Fruit fly (Drosophila melanogaster) whole organism, embryonic: ENCODE results near the gene KFase.

Source experiments
- CG10654 ChIP-seq: fragments of 200-800 bp; sonication (Bioruptor generic); optimal IDR thresholded peaks from 2 replicates; lab custom pipeline; 2016; ENCODE audit warnings: missing biosample characterization, missing genetic modification characterization
- CG11560 ChIP-seq: fragments of 200-800 bp; sonication (Bioruptor generic); IDR thresholded peaks from 3 replicates; pipeline ENCODE4 v1.3.6; 2022; ENCODE audit warnings: missing biosample characterization, missing genetic modification characterization
- CG12071 ChIP-seq: fragments of 200-800 bp; sonication (Bioruptor generic); optimal IDR thresholded peaks from 3 replicates; lab custom pipeline; 2018; ENCODE audit warnings: missing biosample characterization, mild to moderate bottlenecking, missing genetic modification characterization
- CG12155 ChIP-seq: fragments of 200-800 bp; sonication (Bioruptor generic); optimal IDR thresholded peaks from 3 replicates; lab custom pipeline; 2016; ENCODE audit warnings: missing biosample characterization, missing genetic modification characterization
- CG15269 ChIP-seq: fragments of 200-800 bp; sonication (Bioruptor generic); optimal IDR thresholded peaks from 2 replicates; lab custom pipeline; 2018; ENCODE audit warnings: missing biosample characterization, mild to moderate bottlenecking, missing genetic modification characterization, moderate library complexity
- CG16863 ChIP-seq: fragments of 200-800 bp; sonication (Bioruptor generic); optimal IDR thresholded peaks from 3 replicates; lab custom pipeline; 2016; ENCODE audit warnings: missing biosample characterization, missing genetic modification characterization
- CG18619 ChIP-seq: fragments of 200-800 bp; sonication (Bioruptor generic); optimal IDR thresholded peaks from 3 replicates; lab custom pipeline; 2017; ENCODE audit warnings: missing biosample characterization, mild to moderate bottlenecking, missing genetic modification characterization
- CG2678 ChIP-seq: fragments of 200-800 bp; sonication (Bioruptor generic); optimal IDR thresholded peaks from 3 replicates; lab custom pipeline; 2019; ENCODE audit warnings: missing biosample characterization, mild to moderate bottlenecking, missing genetic modification characterization, moderate library complexity
- CG32772 ChIP-seq: fragments of 200-800 bp; sonication (Bioruptor generic); IDR thresholded peaks from 2 replicates; pipeline ENCODE4 v1.3.6; 2022; ENCODE audit warnings: missing biosample characterization, missing genetic modification characterization
- CG4424 ChIP-seq: fragments of 200-800 bp; sonication (Bioruptor generic); optimal IDR thresholded peaks from 3 replicates; lab custom pipeline; 2016; ENCODE audit warnings: missing biosample characterization, missing genetic modification characterization
- CG4707 ChIP-seq: fragments of 200-800 bp; sonication (Bioruptor generic); optimal IDR thresholded peaks from 2 replicates; lab custom pipeline; 2018; ENCODE audit warnings: missing biosample characterization, mild to moderate bottlenecking, missing genetic modification characterization, moderate library complexity
- CG6654 ChIP-seq: fragments of 200-800 bp; sonication (Bioruptor generic); optimal IDR thresholded peaks from 2 replicates; lab custom pipeline; 2017; ENCODE audit warnings: missing biosample characterization, mild to moderate bottlenecking, missing genetic modification characterization
- CG7271 ChIP-seq: fragments of 200-800 bp; sonication (Bioruptor generic); optimal IDR thresholded peaks from 2 replicates; lab custom pipeline; 2018; ENCODE audit warnings: missing biosample characterization, mild to moderate bottlenecking, missing genetic modification characterization, moderate library complexity
- CG7357 ChIP-seq: fragments of 200-800 bp; sonication (Bioruptor generic); IDR thresholded peaks from 3 replicates; pipeline ENCODE4 v1.3.6; 2022; ENCODE audit warnings: missing biosample characterization, missing genetic modification characterization
- CG9727 ChIP-seq: fragments of 200-800 bp; sonication (Bioruptor generic); optimal IDR thresholded peaks from 3 replicates; lab custom pipeline; 2017; ENCODE audit warnings: missing biosample characterization, mild to moderate bottlenecking, missing genetic modification characterization
- Dll ChIP-seq: fragments of 200-800 bp; sonication (Bioruptor generic); IDR thresholded peaks from 4 replicates; pipeline ENCODE4 v1.3.6; 2022; ENCODE audit warnings: missing biosample characterization, missing genetic modification characterization; ENCODE audit not compliant: partially characterized antibody
- Eip74EF ChIP-seq, 2 experiments: fragments of 200-800 bp in 1 of 2; fragments of >200 bp in 1 of 2; sonication (Bioruptor generic) in 1 of 2; optimal IDR thresholded peaks; 2 replicates each; lab custom pipeline; 2017 to 2019; ENCODE audit warnings: missing biosample characterization in 2 of 2, missing genetic modification characterization in 2 of 2, mild to moderate bottlenecking in 1 of 2, moderate library complexity in 1 of 2
- Fer2 ChIP-seq: fragments of 200-800 bp; sonication (Bioruptor generic); optimal IDR thresholded peaks from 2 replicates; lab custom pipeline; 2018; ENCODE audit warnings: missing biosample characterization, mild to moderate bottlenecking, missing genetic modification characterization, moderate library complexity
- HLH4C ChIP-seq: fragments of 200-800 bp; sonication (Bioruptor generic); IDR thresholded peaks from 3 replicates; pipeline ENCODE4 v1.3.6; 2022; ENCODE audit warnings: missing biosample characterization, missing genetic modification characterization; ENCODE audit not compliant: partially characterized antibody
- Hr39 ChIP-seq: fragments of >200 bp; optimal IDR thresholded peaks from 2 replicates; lab custom pipeline; 2017
- Opbp ChIP-seq: fragments of 200-800 bp; sonication (Bioruptor generic); IDR thresholded peaks from 3 replicates; pipeline ENCODE4 v1.3.6; 2022; ENCODE audit warnings: missing biosample characterization, missing genetic modification characterization; ENCODE audit not compliant: partially characterized antibody
- Ptx1 ChIP-seq: fragments of 200-800 bp; sonication (Bioruptor generic); IDR thresholded peaks from 2 replicates; pipeline ENCODE4 v1.3.6; 2022; ENCODE audit warnings: missing biosample characterization, missing genetic modification characterization
- Sox102F ChIP-seq: fragments of 200-800 bp; sonication (Bioruptor generic); optimal IDR thresholded peaks from 2 replicates; lab custom pipeline; 2018; ENCODE audit warnings: missing biosample characterization, mild to moderate bottlenecking, missing genetic modification characterization, moderate library complexity
- Stat92E ChIP-seq, 3 experiments: fragments of >200 bp in 2 of 3; fragments of 200-800 bp in 1 of 3; sonication (Bioruptor generic) in 1 of 3; optimal IDR thresholded peaks; 2 replicates each; lab custom pipeline; 2017 to 2019; ENCODE audit warnings: missing biosample characterization in 3 of 3, missing genetic modification characterization in 3 of 3, mild to moderate bottlenecking in 1 of 3, moderate library complexity in 1 of 3
- Taf1 ChIP-seq: fragments of 200-800 bp; sonication (Bioruptor generic); IDR thresholded peaks from 2 replicates; pipeline ENCODE4 v1.3.6; 2022; ENCODE audit warnings: missing biosample characterization, missing genetic modification characterization
- Usf ChIP-seq: fragments of 200-800 bp; sonication (Bioruptor generic); optimal IDR thresholded peaks from 2 replicates; lab custom pipeline; 2017; ENCODE audit warnings: missing genotype, missing biosample characterization, missing genetic modification characterization
- Xrp1 ChIP-seq: fragments of 200-800 bp; sonication (Bioruptor generic); IDR thresholded peaks from 2 replicates; pipeline ENCODE4 v1.3.6; 2022; ENCODE audit warnings: missing biosample characterization, missing genetic modification characterization
- bab2 ChIP-seq: fragments of 200-800 bp; sonication (Bioruptor generic); optimal IDR thresholded peaks from 2 replicates; lab custom pipeline; 2016; ENCODE audit warnings: missing biosample characterization, missing genetic modification characterization
- bcd ChIP-seq: fragments of 200-800 bp; sonication (Bioruptor generic); optimal IDR thresholded peaks from 2 replicates; lab custom pipeline; 2017; ENCODE audit warnings: missing biosample characterization, mild to moderate bottlenecking, missing genetic modification characterization
- bigmax ChIP-seq: fragments of 200-800 bp; sonication (Bioruptor generic); optimal IDR thresholded peaks from 2 replicates; lab custom pipeline; 2018; ENCODE audit warnings: missing biosample characterization, mild to moderate bottlenecking, missing genetic modification characterization
- bowl ChIP-seq: fragments of 200-800 bp; sonication (Bioruptor generic); IDR thresholded peaks from 2 replicates; pipeline ENCODE4 v1.3.6; 2022; ENCODE audit warnings: missing biosample characterization, missing genetic modification characterization
- caup ChIP-seq: fragments of 200-800 bp; sonication (Bioruptor generic); optimal IDR thresholded peaks from 3 replicates; lab custom pipeline; 2017; ENCODE audit warnings: missing biosample characterization, mild to moderate bottlenecking, missing genetic modification characterization, moderate library complexity; ENCODE audit not compliant: severe bottlenecking
- chif ChIP-seq, 2 experiments: fragments of 200-800 bp; sonication (Bioruptor generic); optimal IDR thresholded peaks; 3 replicates each; lab custom pipeline; 2016; ENCODE audit warnings: missing biosample characterization in 2 of 2, missing genetic modification characterization in 2 of 2
- crc ChIP-seq: fragments of 200-800 bp; sonication (Bioruptor generic); optimal IDR thresholded peaks from 2 replicates; lab custom pipeline; 2016; ENCODE audit warnings: missing biosample characterization, missing genetic modification characterization
- crol ChIP-seq: fragments of 200-800 bp; sonication (Bioruptor generic); IDR thresholded peaks from 2 replicates; pipeline ENCODE4 v1.3.6; 2022; ENCODE audit warnings: missing biosample characterization, missing genetic modification characterization
- eve ChIP-seq, 2 experiments: fragments of >200 bp; optimal IDR thresholded peaks; 2 replicates each; lab custom pipeline; 2017; ENCODE audit warnings: missing biosample characterization in 2 of 2, missing genetic modification characterization in 2 of 2
- fd96Cb ChIP-seq: fragments of 200-800 bp; sonication (Bioruptor generic); optimal IDR thresholded peaks from 2 replicates; lab custom pipeline; 2018; ENCODE audit warnings: missing biosample characterization, mild to moderate bottlenecking, missing genetic modification characterization, moderate library complexity
- lola ChIP-seq, 3 experiments: fragments of >200 bp in 2 of 3; fragments of 200-800 bp in 1 of 3; sonication (Bioruptor generic) in 1 of 3; optimal IDR thresholded peaks; 2 replicates each; lab custom pipeline; 2017 to 2019; ENCODE audit warnings: missing biosample characterization in 3 of 3, missing genetic modification characterization in 3 of 3, mild to moderate bottlenecking in 1 of 3, moderate library complexity in 1 of 3
- lov ChIP-seq, 2 experiments: fragments of 200-800 bp in 1 of 2; fragments of >200 bp in 1 of 2; sonication (Bioruptor generic) in 1 of 2; IDR thresholded peaks in 1 of 2; optimal IDR thresholded peaks in 1 of 2; 2 replicates in 1 of 2; 3 replicates in 1 of 2; pipeline versions ENCODE4 v1.3.6 to Lab custom; 2017 to 2022; ENCODE audit warnings: missing biosample characterization in 1 of 2, missing genetic modification characterization in 1 of 2
- maf-S ChIP-seq: fragments of 200-800 bp; sonication (Bioruptor generic); optimal IDR thresholded peaks from 2 replicates; lab custom pipeline; 2016; ENCODE audit warnings: missing biosample characterization, missing genetic modification characterization
- oc ChIP-seq: fragments of 200-800 bp; sonication (Bioruptor generic); optimal IDR thresholded peaks from 2 replicates; lab custom pipeline; 2018; ENCODE audit warnings: missing biosample characterization, mild to moderate bottlenecking, missing genetic modification characterization, moderate library complexity
- p53 ChIP-seq: fragments of 200-800 bp; sonication (Bioruptor generic); optimal IDR thresholded peaks from 2 replicates; lab custom pipeline; 2016; ENCODE audit warnings: missing biosample characterization, missing genetic modification characterization
- salm ChIP-seq: fragments of 200-800 bp; sonication (Bioruptor generic); optimal IDR thresholded peaks from 2 replicates; lab custom pipeline; 2018; ENCODE audit warnings: missing biosample characterization, mild to moderate bottlenecking, missing genetic modification characterization
- sd ChIP-seq: fragments of 200-800 bp; sonication (Bioruptor generic); optimal IDR thresholded peaks from 3 replicates; lab custom pipeline; 2018; ENCODE audit warnings: missing biosample characterization, mild to moderate bottlenecking, missing genetic modification characterization, moderate library complexity
- sisA ChIP-seq: fragments of 200-800 bp; sonication (Bioruptor generic); IDR thresholded peaks from 2 replicates; pipeline ENCODE4 v1.3.6; 2022; ENCODE audit warnings: missing biosample characterization, missing genetic modification characterization
- tio ChIP-seq: fragments of 200-800 bp; sonication (Bioruptor generic); optimal IDR thresholded peaks from 2 replicates; lab custom pipeline; 2017; ENCODE audit warnings: missing biosample characterization, missing genetic modification characterization, inconsistent platforms
- twi ChIP-seq: fragments of 200-800 bp; optimal IDR thresholded peaks from 2 replicates; lab custom pipeline; 2019; ENCODE audit warnings: missing biosample characterization, mild to moderate bottlenecking, missing genetic modification characterization, moderate library complexity
- vfl ChIP-seq: fragments of 200-800 bp; sonication (Bioruptor generic); optimal IDR thresholded peaks from 2 replicates; lab custom pipeline; 2016; ENCODE audit warnings: missing biosample characterization, missing genetic modification characterization
- zfh1 ChIP-seq: fragments of 200-800 bp; sonication (Bioruptor generic); IDR thresholded peaks from 3 replicates; pipeline ENCODE4 v1.3.6; 2022; ENCODE audit warnings: missing biosample characterization, missing genetic modification characterization
- zfh2 ChIP-seq: fragments of 200-800 bp; sonication (Bioruptor generic); optimal IDR thresholded peaks from 2 replicates; lab custom pipeline; 2016; ENCODE audit warnings: missing biosample characterization, missing genetic modification characterization

Gene KFase

dm6 chr2L:6465497-6465896, 23.1 kb downstream of the KFase start, which contains the start of gene Rchy1 (continued):
- TF ChIP-seq CG2678 = peak; percentile 22
- peak; percentile 14 for TF ChIP-seq CG18619
- TF ChIP-seq twi = no peak
- TF ChIP-seq CG7271 (tag; lab: Kevin White, UChicago) = no peak
- no peak for TF ChIP-seq salm
- TF ChIP-seq chif (GFP tag; optimal IDR thresholded peaks at IDR 0.05; lab: Kevin White, UChicago) = no peak
- TF ChIP-seq CG9727 (GFP tag; lab: Kevin White, UChicago) = no peak
- TF ChIP-seq CG16863 (GFP tag; lab: Kevin White, UChicago) = no peak
- TF ChIP-seq Xrp1 = peak; percentile 17; the same call in 1 of the 2 replicates
- TF ChIP-seq HLH4C (GFP tag; lab: Robert Waterston, UW) = no peak
- TF ChIP-seq fd96Cb (tag; lab: Kevin White, UChicago) = no peak
- TF ChIP-seq CG12155 (GFP tag; lab: Kevin White, UChicago) = no peak
- no peak for TF ChIP-seq tio
- TF ChIP-seq zfh2 (GFP tag; lab: Kevin White, UChicago) = no peak
- no peak for TF ChIP-seq Ptx1 (GFP tag; lab: Robert Waterston, UW)
- no peak for TF ChIP-seq CG4707 (GFP tag; lab: Kevin White, UChicago)
- TF ChIP-seq bcd (GFP tag; lab: Kevin White, UChicago) = peak; percentile 12
- no peak for TF ChIP-seq CG10654 (GFP tag; lab: Kevin White, UChicago)
- TF ChIP-seq sisA (GFP tag; lab: Robert Waterston, UW) = no peak
- no peak for TF ChIP-seq Sox102F (GFP tag; lab: Kevin White, UChicago)
- no peak for TF ChIP-seq CG4424 (GFP tag; lab: Kevin White, UChicago)
- 0 out of 2 replicates have a peak, but pooled peaks have one; percentile 12 for TF ChIP-seq bowl (GFP tag; lab: Robert Waterston, UW)
- TF ChIP-seq lov (optimal IDR thresholded peaks at IDR 0.05; lab: Kevin White, UChicago) = no peak
- no peak for TF ChIP-seq lov (GFP tag; IDR thresholded peaks at IDR 0.05; lab: Robert Waterston, UW)
- TF ChIP-seq CG11560 (tag; lab: Robert Waterston, UW) = no peak
- no peak for TF ChIP-seq Usf (GFP tag; lab: Kevin White, UChicago)
- no peak for TF ChIP-seq Hr39 (lab: Kevin White, UChicago)
- TF ChIP-seq crol (GFP tag; lab: Robert Waterston, UW) = no peak
- TF ChIP-seq zfh1 (GFP tag; lab: Robert Waterston, UW) = no peak
- no peak for TF ChIP-seq crc (GFP tag; lab: Kevin White, UChicago)
- peak; percentile 76 for TF ChIP-seq caup (GFP tag; lab: Kevin White, UChicago)
- peak; percentile 33 for TF ChIP-seq CG15269 (tag; lab: Kevin White, UChicago)
- no peak for TF ChIP-seq eve (GFP tag; optimal IDR thresholded peaks at IDR 0.05; lab: Kevin White, UChicago)
- peak in 1 of 2 experiments; percentile 54 for TF ChIP-seq Eip74EF (GFP tag; optimal IDR thresholded peaks at IDR 0.05; lab: Kevin White, UChicago)
- no peak for TF ChIP-seq CG6654 (GFP tag; lab: Kevin White, UChicago)
- TF ChIP-seq Fer2 (tag; lab: Kevin White, UChicago) = no peak
- no peak for TF ChIP-seq maf-S (GFP tag; lab: Kevin White, UChicago)
- no peak for TF ChIP-seq Stat92E (GFP tag; optimal IDR thresholded peaks at IDR 0.05; lab: Kevin White, UChicago)
- TF ChIP-seq Opbp (GFP tag; lab: Robert Waterston, UW) = 0 out of 3 replicates have a peak, but pooled peaks have one; percentile 28
- TF ChIP-seq lola (GFP tag; optimal IDR thresholded peaks at IDR 0.05; lab: Kevin White, UChicago) = no peak
- no peak for TF ChIP-seq bab2 (GFP tag; lab: Kevin White, UChicago)
- no peak for TF ChIP-seq bigmax (GFP tag; lab: Kevin White, UChicago)
- no peak for TF ChIP-seq p53 (GFP tag; lab: Kevin White, UChicago)
- no peak for TF ChIP-seq Taf1 (GFP tag; lab: Robert Waterston, UW)
- peak; percentile 34 for TF ChIP-seq sd (tag; lab: Kevin White, UChicago)
- TF ChIP-seq CG32772 (GFP tag; lab: Robert Waterston, UW) = no peak
- TF ChIP-seq CG7357 (GFP tag; lab: Robert Waterston, UW) = no peak
- TF ChIP-seq oc (tag; lab: Kevin White, UChicago) = no peak
- TF ChIP-seq CG12071 = peak; percentile 44
- no peak for TF ChIP-seq Dll
- no peak for TF ChIP-seq vfl (GFP tag; lab: Kevin White, UChicago)
